Fruit fly (Drosophila melanogaster) whole organism, embryonic: ENCODE data around the gene CG13126.

Source experiments
- Antp ChIP-seq: fragments of 200-800 bp; sonication (Bioruptor generic); optimal IDR thresholded peaks from 3 replicates; lab custom pipeline; 2016; ENCODE audit warnings: missing biosample characterization, missing genetic modification characterization
- Asciz ChIP-seq: fragments of 200-800 bp; sonication (Bioruptor generic); optimal IDR thresholded peaks from 2 replicates; lab custom pipeline; 2017; ENCODE audit warnings: missing biosample characterization, mild to moderate bottlenecking, missing genetic modification characterization, missing genetic modification reagents
- CG1024 ChIP-seq: fragments of 200-800 bp; sonication (Bioruptor generic); IDR thresholded peaks from 2 replicates; pipeline ENCODE4 v1.3.6; 2022; ENCODE audit warnings: missing biosample characterization, missing genetic modification characterization
- CG10267 ChIP-seq: fragments of 200-800 bp; sonication (Bioruptor generic); optimal IDR thresholded peaks from 2 replicates; lab custom pipeline; 2018; ENCODE audit warnings: missing biosample characterization, mild to moderate bottlenecking, missing genetic modification characterization, moderate library complexity
- CG1233 ChIP-seq: fragments of 200-800 bp; sonication (Bioruptor generic); optimal IDR thresholded peaks from 4 replicates; lab custom pipeline; 2018; ENCODE audit warnings: missing biosample characterization, mild to moderate bottlenecking, missing genetic modification characterization
- CG13424 ChIP-seq: fragments of 200-800 bp; sonication (Bioruptor generic); optimal IDR thresholded peaks from 2 replicates; lab custom pipeline; 2019; ENCODE audit warnings: missing biosample characterization, mild to moderate bottlenecking, missing genetic modification characterization, moderate library complexity
- CG14710 ChIP-seq: fragments of 200-800 bp; sonication (Bioruptor generic); optimal IDR thresholded peaks from 3 replicates; lab custom pipeline; 2019; ENCODE audit warnings: missing biosample characterization, mild to moderate bottlenecking, missing genetic modification characterization, moderate library complexity
- CG15073 ChIP-seq: fragments of 200-800 bp; sonication (Bioruptor generic); optimal IDR thresholded peaks from 2 replicates; lab custom pipeline; 2016; ENCODE audit warnings: missing biosample characterization, missing genetic modification characterization
- CG1603 ChIP-seq: fragments of 200-800 bp; sonication (Bioruptor generic); optimal IDR thresholded peaks from 2 replicates; lab custom pipeline; 2019; ENCODE audit warnings: missing biosample characterization, mild to moderate bottlenecking, missing genetic modification characterization, moderate library complexity
- CG16813 ChIP-seq: fragments of 200-800 bp; sonication (Bioruptor generic); IDR thresholded peaks from 3 replicates; pipeline ENCODE4 v1.3.6; 2022; ENCODE audit warnings: missing biosample characterization, missing genetic modification characterization; ENCODE audit not compliant: partially characterized antibody
- CG17186 ChIP-seq: fragments of 200-800 bp; sonication (Bioruptor generic); optimal IDR thresholded peaks from 3 replicates; lab custom pipeline; 2017; ENCODE audit warnings: missing biosample characterization, missing genetic modification reagents, missing genetic modification characterization
- CG18619 ChIP-seq: fragments of 200-800 bp; sonication (Bioruptor generic); optimal IDR thresholded peaks from 3 replicates; lab custom pipeline; 2017; ENCODE audit warnings: missing biosample characterization, mild to moderate bottlenecking, missing genetic modification characterization
- CG2120 ChIP-seq: fragments of 200-800 bp; sonication (Bioruptor generic); optimal IDR thresholded peaks from 3 replicates; lab custom pipeline; 2016; ENCODE audit warnings: missing biosample characterization, missing genetic modification characterization
- CG31388 ChIP-seq: fragments of 200-800 bp; sonication (Bioruptor generic); optimal IDR thresholded peaks from 2 replicates; lab custom pipeline; 2016; ENCODE audit warnings: missing biosample characterization, missing genetic modification characterization
- CG4730 ChIP-seq: fragments of 200-800 bp; sonication (Bioruptor generic); IDR thresholded peaks from 2 replicates; pipeline ENCODE4 v1.3.6; 2022; ENCODE audit warnings: missing biosample characterization, missing genetic modification characterization
- CG7963 ChIP-seq: fragments of 200-800 bp; sonication (Bioruptor generic); IDR thresholded peaks from 3 replicates; pipeline ENCODE4 v1.3.6; 2022; ENCODE audit warnings: missing biosample characterization, missing genetic modification characterization; ENCODE audit not compliant: partially characterized antibody
- CG8944 ChIP-seq: fragments of 200-800 bp; sonication (Bioruptor generic); optimal IDR thresholded peaks from 3 replicates; lab custom pipeline; 2016; ENCODE audit warnings: missing biosample characterization, missing genetic modification characterization
- D19B ChIP-seq: fragments of 200-800 bp; sonication (Bioruptor generic); optimal IDR thresholded peaks from 2 replicates; lab custom pipeline; 2017; ENCODE audit warnings: missing biosample characterization, mild to moderate bottlenecking, missing genetic modification characterization
- Doc3 ChIP-seq: fragments of 200-800 bp; sonication (Bioruptor generic); IDR thresholded peaks from 3 replicates; pipeline ENCODE4 v1.3.6; 2022; ENCODE audit warnings: missing biosample characterization, missing genetic modification characterization; ENCODE audit not compliant: partially characterized antibody
- Hr3 ChIP-seq: fragments of 200-800 bp; sonication (Bioruptor generic); optimal IDR thresholded peaks from 3 replicates; lab custom pipeline; 2016; ENCODE audit warnings: missing biosample characterization, missing genetic modification characterization
- Lim3 ChIP-seq: fragments of 200-800 bp; sonication (Bioruptor generic); IDR thresholded peaks from 2 replicates; pipeline ENCODE4 v1.3.6; 2022; ENCODE audit warnings: missing biosample characterization, missing genetic modification characterization
- MBD-R2 ChIP-seq: fragments of 200-800 bp; sonication (Bioruptor generic); IDR thresholded peaks from 2 replicates; pipeline ENCODE4 v1.3.6; 2022; ENCODE audit warnings: missing biosample characterization, missing genetic modification characterization
- MESR4 ChIP-seq: fragments of 200-800 bp; sonication (Bioruptor generic); optimal IDR thresholded peaks from 2 replicates; lab custom pipeline; 2018; ENCODE audit warnings: missing biosample characterization, mild to moderate bottlenecking, missing genetic modification characterization, moderate library complexity
- Med ChIP-seq: fragments of 200-800 bp; sonication (Bioruptor generic); peaks from one replicate; lab custom pipeline; 2016; ENCODE audit warnings: missing biosample characterization, missing genetic modification characterization, mild to moderate bottlenecking, inconsistent platforms, moderate library complexity
- NC2α ChIP-seq: fragments of 200-800 bp; sonication (Bioruptor generic); optimal IDR thresholded peaks from 2 replicates; lab custom pipeline; 2016; ENCODE audit warnings: missing biosample characterization, missing genetic modification characterization
- Rfx ChIP-seq: fragments of 200-800 bp; sonication (Bioruptor generic); IDR thresholded peaks from 2 replicates; pipeline ENCODE4 v1.3.6; 2022; ENCODE audit warnings: missing biosample characterization, missing genetic modification characterization
- Sin3A ChIP-seq: fragments of >200 bp; optimal IDR thresholded peaks from 2 replicates; lab custom pipeline; 2018
- Sry-δ ChIP-seq: fragments of 200-800 bp; sonication (Bioruptor generic); optimal IDR thresholded peaks from 2 replicates; lab custom pipeline; 2016; ENCODE audit warnings: missing biosample characterization, missing genetic modification characterization
- YL-1 ChIP-seq: fragments of 200-800 bp; sonication (Bioruptor generic); optimal IDR thresholded peaks from 3 replicates; lab custom pipeline; 2017; ENCODE audit warnings: missing biosample characterization, mild to moderate bottlenecking, missing genetic modification characterization
- az2 ChIP-seq: fragments of 200-800 bp; sonication (Bioruptor generic); optimal IDR thresholded peaks from 3 replicates; lab custom pipeline; 2016; ENCODE audit warnings: missing biosample characterization, missing genetic modification characterization
- bbx ChIP-seq: fragments of 200-800 bp; sonication (Bioruptor generic); IDR thresholded peaks from 2 replicates; pipeline ENCODE4 v1.3.6; 2022; ENCODE audit warnings: missing biosample characterization, missing genetic modification characterization; ENCODE audit not compliant: partially characterized antibody
- bowl ChIP-seq: fragments of 200-800 bp; sonication (Bioruptor generic); IDR thresholded peaks from 2 replicates; pipeline ENCODE4 v1.3.6; 2022; ENCODE audit warnings: missing biosample characterization, missing genetic modification characterization
- crp ChIP-seq, 2 experiments: fragments of 200-800 bp; sonication (Bioruptor generic); optimal IDR thresholded peaks; 2 replicates in 1 of 2; 3 replicates in 1 of 2; lab custom pipeline; 2017; ENCODE audit warnings: missing biosample characterization in 2 of 2, missing genetic modification characterization in 2 of 2, mild to moderate bottlenecking in 1 of 2, moderate library complexity in 1 of 2
- ems ChIP-seq: fragments of 200-800 bp; sonication (Bioruptor generic); optimal IDR thresholded peaks from 3 replicates; lab custom pipeline; 2016; ENCODE audit warnings: missing biosample characterization, missing genetic modification characterization
- grau ChIP-seq: fragments of 200-800 bp; optimal IDR thresholded peaks from 3 replicates; lab custom pipeline; 2019; ENCODE audit warnings: missing biosample characterization, mild to moderate bottlenecking, missing genetic modification characterization, moderate library complexity
- grn ChIP-seq: fragments of 200-800 bp; sonication (Bioruptor generic); optimal IDR thresholded peaks from 3 replicates; lab custom pipeline; 2017; ENCODE audit warnings: missing biosample characterization, missing genetic modification characterization
- jigr1 ChIP-seq: fragments of 200-800 bp; sonication (Bioruptor generic); IDR thresholded peaks from 3 replicates; pipeline ENCODE4 v1.3.6; 2022; ENCODE audit warnings: missing biosample characterization, missing genetic modification characterization
- mam ChIP-seq: fragments of 200-800 bp; sonication (Bioruptor generic); optimal IDR thresholded peaks from 3 replicates; lab custom pipeline; 2016; ENCODE audit warnings: missing biosample characterization, missing genetic modification characterization
- mirr ChIP-seq: fragments of 200-800 bp; sonication (Bioruptor generic); optimal IDR thresholded peaks from 3 replicates; lab custom pipeline; 2018; ENCODE audit warnings: missing biosample characterization, mild to moderate bottlenecking, missing genetic modification characterization
- odd ChIP-seq: fragments of 200-800 bp; sonication (Bioruptor generic); optimal IDR thresholded peaks from 2 replicates; lab custom pipeline; 2017; ENCODE audit warnings: missing biosample characterization, mild to moderate bottlenecking, missing genetic modification characterization
- sc ChIP-seq, 3 experiments: fragments of >200 bp in 2 of 3; fragments of 200-800 bp in 1 of 3; sonication (Bioruptor generic) in 1 of 3; optimal IDR thresholded peaks; 2 replicates in 2 of 3; 3 replicates in 1 of 3; lab custom pipeline; 2017; ENCODE audit warnings: mild to moderate bottlenecking in 1 of 3, missing biosample characterization in 1 of 3, missing genetic modification characterization in 1 of 3, missing genetic modification reagents in 1 of 3
- sd ChIP-seq: fragments of 200-800 bp; sonication (Bioruptor generic); optimal IDR thresholded peaks from 3 replicates; lab custom pipeline; 2018; ENCODE audit warnings: missing biosample characterization, mild to moderate bottlenecking, missing genetic modification characterization, moderate library complexity
- sens ChIP-seq: fragments of 200-800 bp; sonication (Bioruptor generic); peaks from one replicate; lab custom pipeline; 2016; ENCODE audit warnings: missing biosample characterization, missing genetic modification characterization
- shn ChIP-seq: fragments of 200-800 bp; sonication (Bioruptor generic); optimal IDR thresholded peaks from 3 replicates; lab custom pipeline; 2016; ENCODE audit warnings: missing biosample characterization, missing genetic modification characterization
- sob ChIP-seq: fragments of 200-800 bp; sonication (Bioruptor generic); IDR thresholded peaks from 2 replicates; pipeline ENCODE4 v1.3.6; 2022; ENCODE audit warnings: missing biosample characterization, missing genetic modification characterization
- trem ChIP-seq: fragments of 200-800 bp; optimal IDR thresholded peaks from 3 replicates; lab custom pipeline; 2019; ENCODE audit warnings: missing biosample characterization, mild to moderate bottlenecking, missing genetic modification characterization, moderate library complexity
- zfh1 ChIP-seq: fragments of 200-800 bp; sonication (Bioruptor generic); IDR thresholded peaks from 3 replicates; pipeline ENCODE4 v1.3.6; 2022; ENCODE audit warnings: missing biosample characterization, missing genetic modification characterization

CG13126 gene

DNA sequence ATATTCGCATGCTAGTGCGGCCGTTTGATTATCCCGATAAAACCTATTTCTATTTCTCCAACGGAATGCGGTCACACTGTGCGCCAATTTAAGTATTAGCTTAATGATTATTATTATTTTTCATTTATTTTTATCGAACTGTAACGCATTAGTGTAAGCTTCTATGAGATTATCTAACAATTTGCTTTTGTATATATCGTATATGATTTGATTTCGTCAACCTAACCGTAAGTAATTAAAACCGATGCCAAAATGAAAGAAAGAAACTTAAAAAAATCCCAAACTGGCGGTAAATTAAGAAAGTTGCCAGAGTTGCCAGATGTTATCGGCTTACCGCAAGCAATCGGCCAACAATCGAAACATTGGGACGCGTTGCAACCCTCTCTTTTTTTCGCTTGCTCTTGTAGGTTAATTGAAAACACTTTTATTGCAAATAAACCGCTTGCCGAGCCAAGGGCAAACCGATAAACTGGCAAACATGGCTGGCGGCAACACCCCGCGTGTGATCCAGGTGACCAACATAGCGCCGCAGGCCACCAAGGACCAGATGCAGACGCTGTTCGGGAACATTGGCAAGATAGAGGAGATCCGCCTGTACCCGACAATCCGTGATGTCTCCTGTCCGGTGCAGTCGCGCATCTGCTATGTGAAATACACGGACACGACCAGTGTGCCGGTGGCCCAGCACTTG lies 41.3 kb downstream of the CG13126 start, which contains the start of the genes Etl1 and Srp54 (continued):
- TF ChIP-seq YL-1 (GFP tag; lab: Kevin White, UChicago) (peak; percentile 52), MBD-R2 (GFP tag; lab: Robert Waterston, UW) (peak; percentile 60), zfh1 (GFP tag; lab: Robert Waterston, UW) (peak; percentile 22; the same call in 1 of the 3 replicates), bbx (GFP tag; lab: Robert Waterston, UW) (0 out of 2 replicates have a peak, but pooled peaks have one; percentile 28), NC2α (GFP tag; lab: Kevin White, UChicago) (no peak), CG1233 (GFP tag; lab: Kevin White, UChicago) (no peak), Doc3 (no peak; the same call in 2 of the 3 replicates), CG18619 (GFP tag; lab: Kevin White, UChicago) (no peak), CG4730 (GFP tag; lab: Robert Waterston, UW) (no peak), Sin3A (peak; percentile 93), MESR4 (peak; percentile 88), Sry-δ (peak; percentile 28), Med (GFP tag; lab: Kevin White, UChicago) (peak; percentile 66), mam (no peak), ems (GFP tag; lab: Kevin White, UChicago) (no peak), az2 (GFP tag; lab: Kevin White, UChicago) (no peak), grn (no peak), odd (GFP tag; lab: Kevin White, UChicago) (no peak), CG17186 (GFP tag; lab: Kevin White, UChicago) (peak; percentile 68), mirr (GFP tag; lab: Kevin White, UChicago) (no peak), CG31388 (no peak), CG10267 (tag; lab: Kevin White, UChicago) (peak; percentile 63), shn (no peak), CG1603 (tag; lab: Kevin White, UChicago) (peak; percentile 0), sd (tag; lab: Kevin White, UChicago) (peak; percentile 20), CG13424 (tag; lab: Kevin White, UChicago) (no peak), CG16813 (0 out of 3 replicates have a peak, but pooled peaks have one; percentile 1), sc (optimal IDR thresholded peaks at IDR 0.05; lab: Kevin White, UChicago) (no peak), sc (GFP tag; optimal IDR thresholded peaks at IDR 0.05; lab: Kevin White, UChicago) (no peak), CG2120 (GFP tag; lab: Kevin White, UChicago) (peak; percentile 12), crp (GFP tag; optimal IDR thresholded peaks at IDR 0.05; lab: Kevin White, UChicago) (peak in 1 of 2 experiments; percentile 8), CG15073 (GFP tag; lab: Kevin White, UChicago) (no peak), grau (tag; lab: Kevin White, UChicago) (no peak), Hr3 (GFP tag; lab: Kevin White, UChicago) (no peak), CG7963 (GFP tag; lab: Robert Waterston, UW) (no peak), trem (tag; lab: Kevin White, UChicago) (peak; percentile 75), Lim3 (GFP tag; lab: Robert Waterston, UW) (no peak), CG8944 (GFP tag; lab: Kevin White, UChicago) (no peak), sens (GFP tag; lab: Kevin White, UChicago) (peak; percentile 76), CG1024 (no peak), CG14710 (tag; lab: Kevin White, UChicago) (peak; percentile 72), Rfx (GFP tag; lab: Robert Waterston, UW) (0 out of 2 replicates have a peak, but pooled peaks have one; percentile 26), bowl (GFP tag; lab: Robert Waterston, UW) (no peak), Asciz (GFP tag; lab: Kevin White, UChicago) (no peak), sob (GFP tag; lab: Robert Waterston, UW) (no peak), D19B (no peak), jigr1 (GFP tag; lab: Robert Waterston, UW) (peak; percentile 54; the same call in 1 of the 3 replicates), Antp (no peak)
